Fruit fly (Drosophila melanogaster): ENCODE results near the gene CG12590.

CG12590 gene

DNA sequence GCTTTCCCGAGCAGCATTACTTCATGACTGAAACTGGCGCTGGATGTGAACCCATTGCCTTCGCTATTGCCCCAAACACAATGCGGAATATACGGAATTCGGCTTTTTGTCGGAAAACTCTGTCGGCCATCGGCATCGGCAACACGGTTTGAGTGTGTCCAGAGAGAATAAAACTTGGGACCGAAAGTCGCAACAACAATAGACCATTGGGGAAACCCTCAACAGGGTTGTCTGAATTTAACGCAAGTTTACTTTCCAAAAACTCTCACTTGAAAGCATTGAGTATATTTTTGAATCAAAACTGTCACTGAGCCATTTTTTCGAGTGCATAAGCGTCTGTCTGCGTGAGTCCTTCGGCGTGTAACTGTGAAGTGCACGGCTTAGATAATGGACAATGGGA is 38.9 kb downstream of the CG12590 start (continued):
- TF ChIP-seq NfI (GFP tag; optimal IDR thresholded peaks at IDR 0.05) (peak; percentile 43), CG9876 (GFP tag; optimal IDR thresholded peaks at IDR 0.05) (peak; percentile 40), Awh (GFP tag; IDR thresholded peaks at IDR 0.05) (no peak), hbn (GFP tag; IDR thresholded peaks at IDR 0.05; ENCODE audit: partially characterized antibody) (no peak), CG18011 (GFP tag; optimal IDR thresholded peaks at IDR 0.05) (peak; percentile 18), gro (GFP tag; optimal IDR thresholded peaks at IDR 0.05) (peak; percentile 74), CG10565 (GFP tag; optimal IDR thresholded peaks at IDR 0.05) (no peak), ATbp (GFP tag; optimal IDR thresholded peaks at IDR 0.05) (peak; percentile 39), CG11093 (GFP tag; IDR thresholded peaks at IDR 0.05) (no peak), E2f1 (GFP tag; IDR thresholded peaks at IDR 0.05) (peak; percentile 49; the same call in 1 of the 2 replicates), CG14014 (GFP tag; IDR thresholded peaks at IDR 0.05) (peak; percentile 53), CG42726 (GFP tag; IDR thresholded peaks at IDR 0.05; ENCODE audit: partially characterized antibody) (no peak), maf-S (GFP tag; optimal IDR thresholded peaks at IDR 0.05) (no peak), Abd-B (GFP tag; optimal IDR thresholded peaks at IDR 0.05) (no peak), Vsx1 (GFP tag; optimal IDR thresholded peaks at IDR 0.05) (no peak), ci (GFP tag; IDR thresholded peaks at IDR 0.05) (peak; percentile 69; the same call in 2 of the 3 replicates), ase (GFP tag; IDR thresholded peaks at IDR 0.05) (no peak), insv (GFP tag; optimal IDR thresholded peaks at IDR 0.05) (no peak), CG10462 (GFP tag; optimal IDR thresholded peaks at IDR 0.05) (no peak), CG33213 (GFP tag; optimal IDR thresholded peaks at IDR 0.05) (no peak), CG16863 (GFP tag; optimal IDR thresholded peaks at IDR 0.05) (peak; percentile 30), B-H2 (GFP tag; optimal IDR thresholded peaks at IDR 0.05) (peak; percentile 26), yki (optimal IDR thresholded peaks at IDR 0.05) (no peak), sisA (GFP tag; IDR thresholded peaks at IDR 0.05) (no peak; the same call in 1 of the 2 replicates), CG2129 (GFP tag; IDR thresholded peaks at IDR 0.05; ENCODE audit: partially characterized antibody) (no peak), run (tag; optimal IDR thresholded peaks at IDR 0.05) (no peak), ems (GFP tag; optimal IDR thresholded peaks at IDR 0.05) (peak; percentile 42), pho (GFP tag; optimal IDR thresholded peaks at IDR 0.05) (peak; percentile 63), twi (tag; optimal IDR thresholded peaks at IDR 0.05) (no peak), CG17328 (GFP tag; IDR thresholded peaks at IDR 0.05) (peak; percentile 41; the same call in 1 of the 2 replicates), CG12236 (GFP tag; optimal IDR thresholded peaks at IDR 0.05) (no peak), CG16813 (GFP tag; IDR thresholded peaks at IDR 0.05; ENCODE audit: partially characterized antibody) (no peak), CG14965 (GFP tag; optimal IDR thresholded peaks at IDR 0.05; ENCODE audit: borderline replicate concordance) (no peak), gcm (GFP tag; optimal IDR thresholded peaks at IDR 0.05) (no peak), Six4 (GFP tag; optimal IDR thresholded peaks at IDR 0.05) (no peak), dpn (GFP tag; optimal IDR thresholded peaks at IDR 0.05) (peak; percentile 66 to 69), MTF-1 (GFP tag; optimal IDR thresholded peaks at IDR 0.05; ENCODE audit: borderline replicate concordance) (no peak), fu2 (GFP tag; optimal IDR thresholded peaks at IDR 0.05) (peak; percentile 53), CG34422 (GFP tag; IDR thresholded peaks at IDR 0.05) (0 out of 3 replicates have a peak, but pooled peaks have one; percentile 32), CG33557 (GFP tag; optimal IDR thresholded peaks at IDR 0.05) (no peak), Side (GFP tag; optimal IDR thresholded peaks at IDR 0.05) (peak; percentile 66), CG13775 (GFP tag; optimal IDR thresholded peaks at IDR 0.05) (peak; percentile 48), Dp (GFP tag; optimal IDR thresholded peaks at IDR 0.05) (no peak), CG11723 (GFP tag; optimal IDR thresholded peaks at IDR 0.05) (no peak), sr (GFP tag; IDR thresholded peaks at IDR 0.05) (no peak), br (optimal IDR thresholded peaks at IDR 0.05) (no peak), CG7786 (GFP tag; optimal IDR thresholded peaks at IDR 0.05) (peak; percentile 72), ERR (GFP tag; optimal IDR thresholded peaks at IDR 0.05) (peak; percentile 33), CG34376 (GFP tag; optimal IDR thresholded peaks at IDR 0.05) (no peak), Fer3 (tag; optimal IDR thresholded peaks at IDR 0.05) (peak; percentile 70), repo (GFP tag; optimal IDR thresholded peaks at IDR 0.05) (no peak), kay (GFP tag; optimal IDR thresholded peaks at IDR 0.05) (no peak)
